Worm (Caenorhabditis elegans) whole organism, L1 larva: ENCODE results near the gene F57A8.1.
A peak's percentile ranks its signal among the peaks of the same experiment; 100 is the strongest.

Experiments
- C04F5.9 ChIP-seq: sonication (generic microtip); optimal IDR thresholded peaks from 2 replicates; lab custom pipeline; 2016; ENCODE audit warnings: missing genetic modification characterization, missing compliant biosample characterization
- F16B12.6 ChIP-seq: fragments of 150-350 bp; optimal IDR thresholded peaks from 2 replicates; lab custom pipeline; 2014; ENCODE audit warnings: missing biosample characterization, missing genetic modification characterization
- aha-1 ChIP-seq: fragments of 150-350 bp; optimal IDR thresholded peaks from 2 replicates; lab custom pipeline; 2014; ENCODE audit warnings: missing biosample characterization, missing genetic modification characterization
- alr-1 ChIP-seq: fragments of 200-800 bp; sonication (Bioruptor generic); optimal IDR thresholded peaks from 2 replicates; lab custom pipeline; 2018; ENCODE audit warnings: borderline replicate concordance, mild to moderate bottlenecking, missing genetic modification characterization, missing compliant biosample characterization
- aly-2 ChIP-seq: fragments of 150-350 bp; optimal IDR thresholded peaks from 2 replicates; lab custom pipeline; 2014; ENCODE audit warnings: missing biosample characterization, missing genetic modification characterization
- ama-1 ChIP-seq: fragments of 150-350 bp; optimal IDR thresholded peaks from 2 replicates; lab custom pipeline; 2014
- ceh-63 ChIP-seq: fragments of 200-800 bp; sonication (Bioruptor generic); optimal IDR thresholded peaks from 2 replicates; lab custom pipeline; 2018; ENCODE audit warnings: mild to moderate bottlenecking, missing genetic modification characterization, missing compliant biosample characterization
- ceh-8 ChIP-seq: fragments of 200-800 bp; sonication (Bioruptor generic); optimal IDR thresholded peaks from 2 replicates; lab custom pipeline; 2018; ENCODE audit warnings: mild to moderate bottlenecking, missing genetic modification characterization, moderate library complexity, missing compliant biosample characterization
- ceh-82 ChIP-seq, 3 experiments: fragments of 150-350 bp in 1 of 3; sonication (generic microtip) in 2 of 3; optimal IDR thresholded peaks; 2 replicates each; lab custom pipeline; 2014 to 2017; ENCODE audit warnings: missing biosample characterization in 3 of 3, missing genetic modification characterization in 3 of 3
- ceh-88 ChIP-seq: fragments of 200-800 bp; sonication (Bioruptor generic); IDR thresholded peaks from 2 replicates; pipeline ENCODE4 v1.3.6; 2022; ENCODE audit warnings: missing genetic modification characterization, missing compliant biosample characterization
- ceh-90 ChIP-seq: sonication (generic microtip); optimal IDR thresholded peaks from 2 replicates; lab custom pipeline; 2016; ENCODE audit warnings: missing genetic modification characterization, missing compliant biosample characterization
- dpl-1 ChIP-seq, 3 experiments: fragments of 150-350 bp in 2 of 3; sonication (generic microtip) in 1 of 3; optimal IDR thresholded peaks; 2 replicates each; lab custom pipeline; 2014 to 2017; ENCODE audit warnings: missing biosample characterization in 3 of 3, missing genetic modification characterization in 3 of 3, missing genetic modification reagents in 3 of 3
- dsc-1 ChIP-seq: sonication (generic microtip); optimal IDR thresholded peaks from 2 replicates; lab custom pipeline; 2016; ENCODE audit warnings: mild to moderate bottlenecking, missing genetic modification characterization, missing compliant biosample characterization
- efl-1 ChIP-seq, 4 experiments: fragments of 150-350 bp; optimal IDR thresholded peaks in 3 of 4; peaks in 1 of 4; 1 replicate in 1 of 4; 2 replicates in 3 of 4; lab custom pipeline; 2014; ENCODE audit warnings: missing biosample characterization in 2 of 4, missing genetic modification characterization in 2 of 4, missing genetic modification reagents in 2 of 4
- efl-3 ChIP-seq: fragments of 200-800 bp; sonication (Bioruptor generic); optimal IDR thresholded peaks from 2 replicates; lab custom pipeline; 2018; ENCODE audit warnings: mild to moderate bottlenecking, missing genetic modification characterization, missing compliant biosample characterization
- egl-13 ChIP-seq: sonication (generic microtip); optimal IDR thresholded peaks from 2 replicates; lab custom pipeline; 2016; ENCODE audit warnings: missing genotype, missing genetic modification reagents, missing genetic modification characterization, missing compliant biosample characterization
- elt-3 ChIP-seq, 6 experiments: fragments of 150-350 bp in 1 of 6; sonication (generic microtip); optimal IDR thresholded peaks; 2 replicates each; lab custom pipeline; 2017 to 2018; ENCODE audit warnings: missing biosample characterization in 6 of 6, missing genetic modification characterization in 6 of 6, inconsistent platforms in 1 of 6
- ets-5 ChIP-seq: fragments of 200-800 bp; sonication (Bioruptor generic); IDR thresholded peaks from 2 replicates; pipeline ENCODE4 v1.3.6; 2022; ENCODE audit warnings: missing genetic modification characterization, missing compliant biosample characterization
- fkh-10 ChIP-seq: sonication (generic microtip); optimal IDR thresholded peaks from 2 replicates; lab custom pipeline; 2017; ENCODE audit warnings: missing biosample characterization, missing genetic modification reagents, missing genetic modification characterization
- fkh-4 ChIP-seq: sonication (generic microtip); optimal IDR thresholded peaks from 2 replicates; lab custom pipeline; 2016; ENCODE audit warnings: missing compliant biosample characterization, missing genetic modification characterization, borderline replicate concordance
- fos-1 ChIP-seq: fragments of 150-350 bp; optimal IDR thresholded peaks from 2 replicates; lab custom pipeline; 2014; ENCODE audit warnings: missing biosample characterization, missing genetic modification characterization
- grh-1 ChIP-seq: fragments of 200-800 bp; sonication (Bioruptor generic); IDR thresholded peaks from 2 replicates; pipeline ENCODE4 v1.3.6; 2022; ENCODE audit warnings: missing genetic modification reagents, missing genetic modification characterization, missing compliant biosample characterization
- hlh-4 ChIP-seq: sonication (generic microtip); optimal IDR thresholded peaks from 2 replicates; lab custom pipeline; 2016; ENCODE audit warnings: mild to moderate bottlenecking, missing genetic modification characterization, missing compliant biosample characterization
- isw-1 ChIP-seq: fragments of 200-800 bp; sonication (Bioruptor generic); IDR thresholded peaks from 2 replicates; pipeline ENCODE4 v1.3.6; 2022; ENCODE audit warnings: missing genetic modification characterization, missing compliant biosample characterization
- lin-14 ChIP-seq: fragments of 200-800 bp; sonication (Bioruptor generic); optimal IDR thresholded peaks from 2 replicates; lab custom pipeline; 2018; ENCODE audit warnings: mild to moderate bottlenecking, missing genetic modification characterization, moderate library complexity, missing compliant biosample characterization
- lir-3 ChIP-seq: sonication (generic microtip); optimal IDR thresholded peaks from 2 replicates; lab custom pipeline; 2016; ENCODE audit warnings: mild to moderate bottlenecking, missing genetic modification characterization, moderate library complexity, missing compliant biosample characterization; ENCODE audit not compliant: poor library complexity
- lsy-2 ChIP-seq, 2 experiments: fragments of 150-350 bp; optimal IDR thresholded peaks; 2 replicates each; lab custom pipeline; 2014; ENCODE audit warnings: missing biosample characterization in 2 of 2, missing genetic modification characterization in 2 of 2
- nhr-19 ChIP-seq: fragments of 200-800 bp; sonication (Bioruptor generic); conservative IDR thresholded peaks from 2 replicates; pipeline ENCODE4 v1.3.6; 2022; ENCODE audit warnings: missing genetic modification characterization, missing compliant biosample characterization
- nhr-237 ChIP-seq: fragments of 150-350 bp; optimal IDR thresholded peaks from 2 replicates; lab custom pipeline; 2014; ENCODE audit warnings: missing biosample characterization, missing genetic modification characterization
- nhr-47 ChIP-seq: sonication (generic microtip); optimal IDR thresholded peaks from 2 replicates; lab custom pipeline; 2016; ENCODE audit warnings: mild to moderate bottlenecking, missing genetic modification characterization, moderate library complexity, missing compliant biosample characterization
- nhr-71 ChIP-seq: sonication (generic microtip); optimal IDR thresholded peaks from 2 replicates; lab custom pipeline; 2016; ENCODE audit warnings: mild to moderate bottlenecking, missing genetic modification characterization, moderate library complexity, missing compliant biosample characterization
- nhr-76 ChIP-seq: sonication (generic microtip); optimal IDR thresholded peaks from 2 replicates; lab custom pipeline; 2017; ENCODE audit warnings: missing biosample characterization, missing genetic modification characterization
- nhr-77 ChIP-seq: fragments of 150-350 bp; optimal IDR thresholded peaks from 2 replicates; lab custom pipeline; 2014; ENCODE audit warnings: missing biosample characterization, missing genetic modification characterization
- nhr-84 ChIP-seq: sonication (generic microtip); optimal IDR thresholded peaks from 2 replicates; lab custom pipeline; 2017; ENCODE audit warnings: missing biosample characterization, missing genetic modification characterization
- nhr-85 ChIP-seq: sonication (generic microtip); peaks from one replicate; lab custom pipeline; 2016; ENCODE audit warnings: missing genetic modification characterization, inconsistent platforms, missing compliant biosample characterization
- pag-3 ChIP-seq: sonication (generic microtip); optimal IDR thresholded peaks from 2 replicates; lab custom pipeline; 2017; ENCODE audit warnings: missing genetic modification characterization, mild to moderate bottlenecking, missing compliant biosample characterization, antibody characterized with exemption, borderline replicate concordance; ENCODE audit not compliant: insufficient read depth
- pax-3 ChIP-seq: fragments of 200-800 bp; sonication (Bioruptor generic); optimal IDR thresholded peaks from 2 replicates; lab custom pipeline; 2018; ENCODE audit warnings: mild to moderate bottlenecking, missing genetic modification characterization, moderate library complexity, missing compliant biosample characterization
- rnt-1 ChIP-seq: sonication (generic microtip); optimal IDR thresholded peaks from 2 replicates; lab custom pipeline; 2016; ENCODE audit warnings: mild to moderate bottlenecking, missing genetic modification characterization, moderate library complexity, missing compliant biosample characterization
- skn-1 ChIP-seq: fragments of 150-350 bp; optimal IDR thresholded peaks from 2 replicates; lab custom pipeline; 2014; ENCODE audit warnings: missing biosample characterization, missing genetic modification characterization
- snu-23 ChIP-seq: sonication (generic microtip); optimal IDR thresholded peaks from 2 replicates; lab custom pipeline; 2016; ENCODE audit warnings: missing genetic modification characterization, missing compliant biosample characterization
- sox-4 ChIP-seq: sonication (generic microtip); optimal IDR thresholded peaks from 2 replicates; lab custom pipeline; 2016; ENCODE audit warnings: missing genetic modification characterization, missing compliant biosample characterization
- sptf-1 ChIP-seq: fragments of 150-350 bp; optimal IDR thresholded peaks from 2 replicates; lab custom pipeline; 2014; ENCODE audit warnings: missing biosample characterization, missing genetic modification characterization
- sup-37 ChIP-seq: fragments of 200-800 bp; sonication (Bioruptor generic); optimal IDR thresholded peaks from 2 replicates; lab custom pipeline; 2018; ENCODE audit warnings: mild to moderate bottlenecking, missing genetic modification characterization, missing compliant biosample characterization
- swsn-7 ChIP-seq: sonication (generic microtip); optimal IDR thresholded peaks from 2 replicates; lab custom pipeline; 2016; ENCODE audit warnings: missing genetic modification characterization, missing compliant biosample characterization
- tbx-2 ChIP-seq: sonication (generic microtip); optimal IDR thresholded peaks from 2 replicates; lab custom pipeline; 2016; ENCODE audit warnings: missing genetic modification characterization, missing compliant biosample characterization
- tlp-1 ChIP-seq: fragments of 150-350 bp; optimal IDR thresholded peaks from 2 replicates; lab custom pipeline; 2014; ENCODE audit warnings: missing biosample characterization, missing genetic modification characterization
- unc-130 ChIP-seq: fragments of 150-350 bp; optimal IDR thresholded peaks from 2 replicates; lab custom pipeline; 2017; ENCODE audit warnings: missing biosample characterization, missing genetic modification characterization, inconsistent platforms
- xbp-1 ChIP-seq: sonication (generic microtip); optimal IDR thresholded peaks from 2 replicates; lab custom pipeline; 2016; ENCODE audit warnings: missing genetic modification characterization, missing compliant biosample characterization
- zip-4 ChIP-seq: fragments of 200-800 bp; sonication (Bioruptor generic); optimal IDR thresholded peaks from 2 replicates; lab custom pipeline; 2018; ENCODE audit warnings: mild to moderate bottlenecking, missing genetic modification characterization, moderate library complexity, missing compliant biosample characterization
- ztf-4 ChIP-seq: fragments of 150-350 bp; optimal IDR thresholded peaks from 2 replicates; lab custom pipeline; 2014; ENCODE audit warnings: missing biosample characterization, missing genetic modification characterization

F57A8.1 gene

ce11 chrV:10041484-10041883 is 4.3 kb downstream of the F57A8.1 start (continued):
- TF ChIP-seq lsy-2 (tag; optimal IDR thresholded peaks at IDR 0.05; lab: Kevin White, UChicago) (peak; percentile 33 to 54), nhr-71 (peak; percentile 34), C04F5.9 (tag; lab: Kevin White, UChicago) (no peak), nhr-47 (peak; percentile 25), nhr-237 (tag; lab: Kevin White, UChicago) (no peak), grh-1 (GFP tag; lab: Robert Waterston, UW) (no peak), tbx-2 (no peak), ceh-8 (GFP tag; lab: Kevin White, UChicago) (no peak), ceh-90 (tag; lab: Kevin White, UChicago) (no peak), snu-23 (peak; percentile 31)

ce11 chrV:10042254-10042653 is 5.1 kb downstream of the F57A8.1 start:
- no peak for TF ChIP-seq pax-3 (tag; lab: Kevin White, UChicago)
- TF ChIP-seq sptf-1 (tag; lab: Kevin White, UChicago): no peak
- peak; percentile 89 for TF ChIP-seq lin-14
- peak; percentile 69 for TF ChIP-seq xbp-1
- TF ChIP-seq ceh-88 (GFP tag; lab: Robert Waterston, UW): no peak
- TF ChIP-seq elt-3 (tag; optimal IDR thresholded peaks at IDR 0.05; lab: Kevin White, UChicago): no peak
- TF ChIP-seq isw-1 (GFP tag; lab: Robert Waterston, UW): peak; percentile 28; the same call in 1 of the 2 replicates
- TF ChIP-seq lsy-2 (tag; optimal IDR thresholded peaks at IDR 0.05; lab: Kevin White, UChicago): peak; percentile 95 to 98
- no peak for TF ChIP-seq nhr-76
- TF ChIP-seq nhr-19: peak; percentile 55
- TF ChIP-seq sup-37 (GFP tag; lab: Kevin White, UChicago): no peak
- TF ChIP-seq dpl-1 (GFP tag; optimal IDR thresholded peaks at IDR 0.05; lab: Kevin White, UChicago): peak in 2 of 3 experiments; percentile 38
- peak; percentile 87 for TF ChIP-seq nhr-85 (tag; lab: Kevin White, UChicago)
- TF ChIP-seq ceh-82 (tag; optimal IDR thresholded peaks at IDR 0.05; lab: Kevin White, UChicago): peak; percentile 74 to 83 (median 74)
- no peak for TF ChIP-seq alr-1
- TF ChIP-seq ztf-4: no peak
- peak; percentile 12 for TF ChIP-seq ama-1 (lab: Kevin White, UChicago)
- TF ChIP-seq rnt-1 (tag; lab: Kevin White, UChicago): peak; percentile 90
- peak; percentile 61 for TF ChIP-seq nhr-77 (tag; lab: Kevin White, UChicago)
- TF ChIP-seq sox-4 (tag; lab: Kevin White, UChicago): no peak
- peak; percentile 69 for TF ChIP-seq fos-1 (tag; lab: Kevin White, UChicago)
- no peak for TF ChIP-seq ceh-63 (GFP tag; lab: Kevin White, UChicago)
- TF ChIP-seq C04F5.9 (tag; lab: Kevin White, UChicago): no peak
- TF ChIP-seq swsn-7: peak; percentile 81
- no peak for TF ChIP-seq nhr-84 (tag; lab: Kevin White, UChicago)
- TF ChIP-seq nhr-47: peak; percentile 80
- no peak for TF ChIP-seq fkh-4
- peak; percentile 81 for TF ChIP-seq snu-23
- TF ChIP-seq efl-1 (optimal IDR thresholded peaks at IDR 0.05; lab: Kevin White, UChicago): peak; percentile 71 to 85
- TF ChIP-seq efl-1 (GFP tag; optimal IDR thresholded peaks at IDR 0.05 in 1 of 2; lab: Kevin White, UChicago): peak; percentile 21 to 92
- no peak for TF ChIP-seq efl-3
- TF ChIP-seq zip-4: no peak
- TF ChIP-seq tbx-2: peak; percentile 84
- peak; percentile 63 for TF ChIP-seq skn-1 (tag; lab: Kevin White, UChicago)
- peak; percentile 54 for TF ChIP-seq dsc-1 (tag; lab: Kevin White, UChicago)
- peak; percentile 55 for TF ChIP-seq unc-130 (tag; lab: Kevin White, UChicago)
- peak; percentile 31 for TF ChIP-seq fkh-10 (GFP tag; lab: Kevin White, UChicago)
- no peak for TF ChIP-seq tlp-1 (tag; lab: Kevin White, UChicago)
- TF ChIP-seq egl-13 (tag; lab: Kevin White, UChicago): peak; percentile 45
- TF ChIP-seq hlh-4 (tag; lab: Kevin White, UChicago): no peak
- TF ChIP-seq F16B12.6 (tag; lab: Kevin White, UChicago): no peak
- no peak for TF ChIP-seq aha-1
- TF ChIP-seq ets-5 (GFP tag; lab: Robert Waterston, UW): no peak
- no peak for TF ChIP-seq pag-3 (tag; lab: Kevin White, UChicago)
- no peak for TF ChIP-seq aly-2 (tag; lab: Kevin White, UChicago)
- TF ChIP-seq lir-3 (tag; lab: Kevin White, UChicago): peak; percentile 4
